Fruit fly (Drosophila melanogaster) whole organism, adult: ENCODE results near the gene brm.

Source experiments
- CG11617 ChIP-seq: fragments of 200-800 bp; sonication (Bioruptor generic); optimal IDR thresholded peaks from 2 replicates; lab custom pipeline; 2017; ENCODE audit warnings: mild to moderate bottlenecking, missing biosample characterization, missing genetic modification reagents, missing genetic modification characterization
- CG12768 ChIP-seq: fragments of 200-800 bp; sonication (Bioruptor generic); optimal IDR thresholded peaks from 2 replicates; lab custom pipeline; 2017; ENCODE audit warnings: missing biosample characterization, missing genetic modification characterization, mild to moderate bottlenecking, moderate library complexity, missing genetic modification reagents
- CG14711 ChIP-seq: fragments of 200-800 bp; sonication (Bioruptor generic); optimal IDR thresholded peaks from 2 replicates; lab custom pipeline; 2018; ENCODE audit warnings: missing biosample characterization, mild to moderate bottlenecking, missing genetic modification characterization, moderate library complexity
- CG1620 ChIP-seq: fragments of 200-800 bp; sonication (Bioruptor generic); optimal IDR thresholded peaks from 2 replicates; lab custom pipeline; 2016; ENCODE audit warnings: missing biosample characterization, missing genetic modification characterization
- CG33017 ChIP-seq: fragments of 200-800 bp; sonication (Bioruptor generic); optimal IDR thresholded peaks from 2 replicates; lab custom pipeline; 2018; ENCODE audit warnings: missing biosample characterization, mild to moderate bottlenecking, missing genetic modification characterization, moderate library complexity
- CG5204 ChIP-seq: fragments of 200-800 bp; sonication (Bioruptor generic); optimal IDR thresholded peaks from 2 replicates; lab custom pipeline; 2016; ENCODE audit warnings: missing biosample characterization, missing genetic modification characterization
- CG7045 ChIP-seq: fragments of 200-800 bp; sonication (Bioruptor generic); optimal IDR thresholded peaks from 2 replicates; lab custom pipeline; 2017; ENCODE audit warnings: missing biosample characterization, mild to moderate bottlenecking, missing genetic modification characterization
- CG7101 ChIP-seq: fragments of 200-800 bp; sonication (Bioruptor generic); optimal IDR thresholded peaks from 2 replicates; lab custom pipeline; 2018; ENCODE audit warnings: missing biosample characterization, mild to moderate bottlenecking, missing genetic modification characterization, moderate library complexity
- Clk ChIP-seq: fragments of 200-800 bp; sonication (Bioruptor generic); optimal IDR thresholded peaks from 2 replicates; lab custom pipeline; 2017; ENCODE audit warnings: missing biosample characterization, missing genetic modification characterization
- Crg-1 ChIP-seq: fragments of 200-800 bp; sonication (Bioruptor generic); optimal IDR thresholded peaks from 2 replicates; lab custom pipeline; 2016; ENCODE audit warnings: missing biosample characterization, missing genetic modification characterization
- Hr96 ChIP-seq: fragments of 200-800 bp; sonication (Bioruptor generic); optimal IDR thresholded peaks from 2 replicates; lab custom pipeline; 2016; ENCODE audit warnings: missing biosample characterization, missing genetic modification characterization
- Mnt ChIP-seq: fragments of 200-800 bp; sonication (Bioruptor generic); optimal IDR thresholded peaks from 2 replicates; lab custom pipeline; 2016; ENCODE audit warnings: missing biosample characterization, mild to moderate bottlenecking, missing genetic modification characterization
- bab1 ChIP-seq: fragments of 200-800 bp; sonication (Bioruptor generic); optimal IDR thresholded peaks from 3 replicates; lab custom pipeline; 2019; ENCODE audit warnings: missing biosample characterization, mild to moderate bottlenecking, missing genetic modification characterization, moderate library complexity
- cic ChIP-seq: fragments of 200-800 bp; sonication (Bioruptor generic); optimal IDR thresholded peaks from 2 replicates; lab custom pipeline; 2017; ENCODE audit warnings: missing biosample characterization, mild to moderate bottlenecking, missing genetic modification characterization, moderate library complexity
- cnc ChIP-seq, 2 experiments: fragments of >200 bp; optimal IDR thresholded peaks; 2 replicates each; lab custom pipeline; 2017
- kay ChIP-seq: fragments of 200-800 bp; sonication (Bioruptor generic); peaks from one replicate; lab custom pipeline; 2016; ENCODE audit warnings: missing biosample characterization, missing genetic modification characterization, borderline replicate concordance
- ovo ChIP-seq: fragments of 200-800 bp; sonication (Bioruptor generic); optimal IDR thresholded peaks from 2 replicates; lab custom pipeline; 2016; ENCODE audit warnings: missing biosample characterization, missing genetic modification characterization
- pad ChIP-seq: fragments of 200-800 bp; sonication (Bioruptor generic); optimal IDR thresholded peaks from 3 replicates; lab custom pipeline; 2017; ENCODE audit warnings: missing biosample characterization, missing genetic modification characterization, mild to moderate bottlenecking, moderate library complexity, missing genetic modification reagents
- tj ChIP-seq: fragments of 200-800 bp; sonication (Bioruptor generic); optimal IDR thresholded peaks from 3 replicates; lab custom pipeline; 2017; ENCODE audit warnings: missing biosample characterization, mild to moderate bottlenecking, missing genetic modification characterization, moderate library complexity
- toe ChIP-seq: fragments of 200-800 bp; sonication (Bioruptor generic); optimal IDR thresholded peaks from 2 replicates; lab custom pipeline; 2016; ENCODE audit warnings: missing biosample characterization, missing genetic modification characterization

Gene brm

dm6 chr3L:15956448-15957010 is 26.1 kb downstream of the brm start, which contains the start of gene elgi:
Gene elgi, plus strand, starts transcription at chr3L:15956550.
- TF ChIP-seq bab1 (GFP tag; lab: Kevin White, UChicago): peak; percentile 48
- TF ChIP-seq Hr96 (GFP tag; lab: Kevin White, UChicago): peak; percentile 68
- peak; percentile 71 for TF ChIP-seq cic
- TF ChIP-seq Clk (GFP tag; lab: Kevin White, UChicago): peak; percentile 41
- TF ChIP-seq cnc (optimal IDR thresholded peaks at IDR 0.05; lab: Kevin White, UChicago): no peak
- peak; percentile 95 for TF ChIP-seq Crg-1 (GFP tag; lab: Kevin White, UChicago)
- TF ChIP-seq CG7045 (GFP tag; lab: Kevin White, UChicago): peak; percentile 73
- peak; percentile 64 for TF ChIP-seq CG33017 (tag; lab: Kevin White, UChicago)
- peak; percentile 66 for TF ChIP-seq CG11617 (GFP tag; lab: Kevin White, UChicago)
- TF ChIP-seq CG5204 (GFP tag; lab: Kevin White, UChicago): peak; percentile 74
- peak; percentile 70 for TF ChIP-seq pad
- TF ChIP-seq kay (GFP tag; lab: Kevin White, UChicago): no peak
- TF ChIP-seq CG12768 (GFP tag; lab: Kevin White, UChicago): peak; percentile 79
- TF ChIP-seq toe (GFP tag; lab: Kevin White, UChicago): peak; percentile 80
- peak; percentile 90 for TF ChIP-seq CG1620 (GFP tag; lab: Kevin White, UChicago)
- TF ChIP-seq CG14711 (tag; lab: Kevin White, UChicago): peak; percentile 51
- peak; percentile 73 for TF ChIP-seq ovo
- peak; percentile 43 for TF ChIP-seq tj
- peak; percentile 77 for TF ChIP-seq CG7101 (tag; lab: Kevin White, UChicago)
- peak; percentile 80 for TF ChIP-seq Mnt (GFP tag; lab: Kevin White, UChicago)

- TF ChIP-seq Hr96 (GFP tag; lab: Kevin White, UChicago) (no peak), tj (peak; percentile 73)
Measured at dm6 chr3L:15954784-15955427, 27.8 kb downstream of the brm start, which contains the start of the genes Pka-C3 and GXIVsPLA2. Gene Pka-C3, minus strand, starts transcription at chr3L:15954797. Gene GXIVsPLA2, plus strand, starts transcription at chr3L:15955096.

DNA sequence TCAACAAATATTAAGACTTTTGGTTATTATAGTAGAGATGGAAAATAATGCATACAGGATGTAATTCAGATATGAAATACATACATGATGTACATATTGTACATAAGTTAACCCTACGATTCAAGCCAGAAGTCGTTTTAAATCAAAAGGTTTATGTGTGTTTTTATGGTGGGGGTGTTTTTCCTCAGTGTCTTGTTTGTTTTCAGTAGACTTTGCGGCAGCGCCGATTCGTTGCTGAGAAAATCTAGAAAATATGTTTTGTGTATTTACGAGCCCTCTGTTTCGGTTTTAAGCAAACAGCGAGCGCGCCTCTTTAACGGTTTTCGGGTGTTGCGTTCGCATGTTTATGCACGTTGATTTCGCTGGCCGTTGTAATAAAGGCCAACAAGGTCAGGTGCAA is 28.8 kb downstream of the brm start:
- TF ChIP-seq pad (no peak), toe (GFP tag; lab: Kevin White, UChicago) (no peak), CG14711 (tag; lab: Kevin White, UChicago) (no peak), Clk (GFP tag; lab: Kevin White, UChicago) (no peak), CG7101 (tag; lab: Kevin White, UChicago) (no peak), Hr96 (GFP tag; lab: Kevin White, UChicago) (no peak), bab1 (GFP tag; lab: Kevin White, UChicago) (no peak), CG7045 (GFP tag; lab: Kevin White, UChicago) (no peak), Crg-1 (GFP tag; lab: Kevin White, UChicago) (no peak), Mnt (GFP tag; lab: Kevin White, UChicago) (no peak), tj (no peak), kay (GFP tag; lab: Kevin White, UChicago) (no peak), cnc (optimal IDR thresholded peaks at IDR 0.05; lab: Kevin White, UChicago) (no peak), ovo (no peak), CG1620 (GFP tag; lab: Kevin White, UChicago) (no peak), cic (no peak), CG5204 (GFP tag; lab: Kevin White, UChicago) (no peak), CG12768 (GFP tag; lab: Kevin White, UChicago) (no peak)

DNA sequence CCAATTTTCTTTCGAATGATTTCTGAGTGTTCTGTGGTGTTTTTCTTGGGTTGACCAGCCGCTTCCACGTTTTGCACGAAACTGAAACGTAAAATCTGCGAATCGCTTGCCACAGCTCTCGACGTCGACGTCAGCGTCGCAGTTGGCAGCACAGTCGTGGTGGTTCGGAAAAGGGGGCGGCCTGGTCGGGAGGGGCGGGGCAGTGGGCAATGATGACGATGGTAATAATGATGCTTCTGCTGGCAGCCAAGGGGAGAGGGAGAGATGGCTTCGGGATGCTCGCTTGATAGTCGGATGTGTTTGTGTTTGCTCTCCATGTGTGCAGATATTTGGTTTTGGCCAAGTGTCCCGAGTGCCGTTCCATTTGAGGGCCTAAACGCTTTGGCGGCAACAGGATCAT is 29.8 kb downstream of the brm start:
- TF ChIP-seq Mnt (GFP tag; lab: Kevin White, UChicago): no peak
- TF ChIP-seq tj: no peak
- TF ChIP-seq CG12768 (GFP tag; lab: Kevin White, UChicago): no peak
- no peak for TF ChIP-seq Clk (GFP tag; lab: Kevin White, UChicago)

- peak; percentile 93 for TF ChIP-seq tj
- no peak for TF ChIP-seq cnc (optimal IDR thresholded peaks at IDR 0.05; lab: Kevin White, UChicago)
Measured at dm6 chr3L:15952287-15952686, 30.4 kb downstream of the brm start.

DNA sequence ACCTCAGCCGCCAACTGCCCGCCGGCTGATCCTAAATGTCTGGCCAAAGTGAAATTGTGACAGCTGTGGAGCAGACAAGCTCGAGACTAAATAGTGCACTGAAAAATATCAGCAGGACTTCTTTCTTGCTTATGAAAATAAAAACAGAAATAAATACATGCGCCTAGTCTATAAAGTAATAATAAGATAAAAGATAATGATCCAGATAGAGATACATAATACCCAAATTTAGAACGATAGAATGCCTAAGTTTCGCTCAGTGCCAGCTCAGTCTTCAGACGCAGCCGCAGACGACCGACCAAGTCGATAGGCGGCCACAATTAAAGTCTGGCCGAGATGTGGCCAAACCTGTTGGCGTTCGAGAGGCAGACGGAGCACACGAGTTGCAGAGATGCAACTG is 41.8 kb downstream of the brm start:
- TF ChIP-seq toe (GFP tag; lab: Kevin White, UChicago): no peak
- TF ChIP-seq Clk (GFP tag; lab: Kevin White, UChicago): no peak
- no peak for TF ChIP-seq CG7045 (GFP tag; lab: Kevin White, UChicago)
- TF ChIP-seq cnc (optimal IDR thresholded peaks at IDR 0.05; lab: Kevin White, UChicago): no peak
- no peak for TF ChIP-seq CG1620 (GFP tag; lab: Kevin White, UChicago)
- TF ChIP-seq CG5204 (GFP tag; lab: Kevin White, UChicago): no peak
- TF ChIP-seq CG12768 (GFP tag; lab: Kevin White, UChicago): no peak
- no peak for TF ChIP-seq bab1 (GFP tag; lab: Kevin White, UChicago)
- TF ChIP-seq cic: no peak
- TF ChIP-seq CG7101 (tag; lab: Kevin White, UChicago): no peak
- no peak for TF ChIP-seq CG14711 (tag; lab: Kevin White, UChicago)
- TF ChIP-seq CG11617 (GFP tag; lab: Kevin White, UChicago): no peak
- no peak for TF ChIP-seq kay (GFP tag; lab: Kevin White, UChicago)
- TF ChIP-seq Mnt (GFP tag; lab: Kevin White, UChicago): no peak
- TF ChIP-seq tj: no peak
- no peak for TF ChIP-seq pad
- no peak for TF ChIP-seq Hr96 (GFP tag; lab: Kevin White, UChicago)
- TF ChIP-seq Crg-1 (GFP tag; lab: Kevin White, UChicago): no peak
